Worm (Caenorhabditis elegans) whole organism, early embryonic: Measurements from ENCODE around the gene glb-1.

Experiments used
- B0310.2 ChIP-seq: sonication (generic microtip); optimal IDR thresholded peaks from 2 replicates; lab custom pipeline; 2016; ENCODE audit warnings: mild to moderate bottlenecking, missing genetic modification characterization, missing compliant biosample characterization
- ama-1 ChIP-seq: fragments of 150-350 bp; optimal IDR thresholded peaks from 2 replicates; lab custom pipeline; 2014
- ceh-13 ChIP-seq: fragments of 200-800 bp; sonication (Bioruptor generic); optimal IDR thresholded peaks from 2 replicates; lab custom pipeline; 2018; ENCODE audit warnings: mild to moderate bottlenecking, missing genetic modification characterization, missing compliant biosample characterization
- ets-7 ChIP-seq: sonication (generic microtip); optimal IDR thresholded peaks from 2 replicates; lab custom pipeline; 2016; ENCODE audit warnings: missing genotype, missing genetic modification characterization, missing compliant biosample characterization
- flt-1 ChIP-seq: fragments of 200-800 bp; sonication (Bioruptor generic); IDR thresholded peaks from 2 replicates; pipeline ENCODE4 v1.3.6; 2022; ENCODE audit warnings: missing genetic modification characterization, missing compliant biosample characterization
- hmg-4 ChIP-seq: fragments of 200-800 bp; sonication (Bioruptor generic); optimal IDR thresholded peaks from 2 replicates; lab custom pipeline; 2018; ENCODE audit warnings: mild to moderate bottlenecking, missing genetic modification characterization, missing compliant biosample characterization
- hnd-1 ChIP-seq: sonication (generic microtip); optimal IDR thresholded peaks from 2 replicates; lab custom pipeline; 2016; ENCODE audit warnings: missing genetic modification characterization, missing compliant biosample characterization
- tbx-37 ChIP-seq: fragments of 200-800 bp; sonication (Bioruptor generic); conservative IDR thresholded peaks from 2 replicates; pipeline ENCODE4 v1.3.6; 2022; ENCODE audit warnings: missing genetic modification reagents, missing genetic modification characterization, missing compliant biosample characterization

DNA sequence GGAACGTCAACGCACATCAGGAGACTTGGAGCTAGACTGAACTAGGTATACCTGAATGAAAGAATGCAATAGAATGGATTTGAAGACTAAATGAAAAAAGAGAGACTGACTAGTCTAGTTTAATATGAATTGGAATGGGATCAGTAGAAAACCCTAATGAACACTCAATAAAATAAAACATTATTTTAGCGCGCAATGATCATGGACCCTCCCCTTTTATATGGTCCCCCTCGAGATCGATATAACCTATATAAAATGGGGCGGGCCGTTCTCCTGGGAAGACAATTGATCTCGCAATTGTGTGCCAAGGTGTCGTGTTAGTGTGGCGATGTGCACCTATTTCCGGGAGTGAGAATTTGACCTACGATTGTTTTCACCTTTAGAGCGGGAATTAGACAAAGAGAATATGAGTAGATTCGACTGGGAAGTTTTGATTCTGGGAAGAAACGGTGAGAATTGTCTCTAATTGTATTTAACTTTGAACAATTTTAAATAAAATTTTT lies 5.2 kb downstream of the glb-1 start, which contains the start of gene cdc-25.3:
- TF ChIP-seq tbx-37 (GFP tag; lab: Robert Waterston, UW) = no peak
- no peak for TF ChIP-seq flt-1 (GFP tag; lab: Robert Waterston, UW)
- no peak for TF ChIP-seq hnd-1 (tag; lab: Kevin White, UChicago)
- no peak for TF ChIP-seq ama-1 (lab: Kevin White, UChicago)
- no peak for TF ChIP-seq ceh-13 (GFP tag; lab: Kevin White, UChicago)
- no peak for TF ChIP-seq hmg-4 (GFP tag; lab: Kevin White, UChicago)
- no peak for TF ChIP-seq B0310.2
- no peak for TF ChIP-seq ets-7 (tag; lab: Kevin White, UChicago)
